Worm (Caenorhabditis elegans) whole organism, late embryonic: ENCODE measurements around the gene tpp-2.

ENCODE experiments used
- C08G9.2 ChIP-seq: sonication (generic microtip); optimal IDR thresholded peaks from 2 replicates; lab custom pipeline; 2016; ENCODE audit warnings: mild to moderate bottlenecking, missing genetic modification characterization, moderate library complexity, missing compliant biosample characterization
- C38D4.7 ChIP-seq: fragments of 200-800 bp; sonication (Bioruptor generic); optimal IDR thresholded peaks from 2 replicates; lab custom pipeline; 2018; ENCODE audit warnings: mild to moderate bottlenecking, missing genetic modification characterization, moderate library complexity, missing compliant biosample characterization
- T23F11.4 ChIP-seq: fragments of 200-800 bp; sonication (Bioruptor generic); optimal IDR thresholded peaks from 2 replicates; lab custom pipeline; 2018; ENCODE audit warnings: mild to moderate bottlenecking, missing genetic modification characterization, missing compliant biosample characterization
- ahr-1 ChIP-seq: sonication (generic microtip); optimal IDR thresholded peaks from 2 replicates; lab custom pipeline; 2016; ENCODE audit warnings: missing genetic modification characterization, missing compliant biosample characterization
- ceh-14 ChIP-seq: sonication (generic microtip); optimal IDR thresholded peaks from 2 replicates; lab custom pipeline; 2016; ENCODE audit warnings: missing genotype, missing genetic modification characterization, missing compliant biosample characterization
- ceh-2 ChIP-seq: sonication (generic microtip); optimal IDR thresholded peaks from 2 replicates; lab custom pipeline; 2016; ENCODE audit warnings: missing genotype, missing genetic modification characterization, missing compliant biosample characterization
- ceh-24 ChIP-seq: sonication (generic microtip); optimal IDR thresholded peaks from 2 replicates; lab custom pipeline; 2016; ENCODE audit warnings: mild to moderate bottlenecking, missing genetic modification characterization, missing compliant biosample characterization
- ceh-31 ChIP-seq: sonication (generic microtip); optimal IDR thresholded peaks from 2 replicates; lab custom pipeline; 2016; ENCODE audit warnings: missing genetic modification characterization, missing compliant biosample characterization
- ceh-34 ChIP-seq: sonication (generic microtip); optimal IDR thresholded peaks from 2 replicates; lab custom pipeline; 2016; ENCODE audit warnings: mild to moderate bottlenecking, missing genetic modification characterization, missing compliant biosample characterization
- ceh-45 ChIP-seq: fragments of 200-800 bp; sonication (Bioruptor generic); IDR thresholded peaks from 2 replicates; pipeline ENCODE4 v1.3.6; 2022; ENCODE audit warnings: missing genetic modification reagents, missing genetic modification characterization, missing compliant biosample characterization
- ceh-48 ChIP-seq: sonication (generic microtip); optimal IDR thresholded peaks from 2 replicates; lab custom pipeline; 2016; ENCODE audit warnings: missing genetic modification characterization, inconsistent platforms, missing compliant biosample characterization
- ceh-9 ChIP-seq: sonication (generic microtip); optimal IDR thresholded peaks from 2 replicates; lab custom pipeline; 2016; ENCODE audit warnings: mild to moderate bottlenecking, missing genetic modification characterization, inconsistent platforms, missing compliant biosample characterization
- dve-1 ChIP-seq: sonication (generic microtip); optimal IDR thresholded peaks from 2 replicates; lab custom pipeline; 2017; ENCODE audit warnings: antibody characterized with exemption, mild to moderate bottlenecking, missing genetic modification characterization, missing compliant biosample characterization
- elt-2 ChIP-seq: sonication (generic microtip); optimal IDR thresholded peaks from 2 replicates; lab custom pipeline; 2016; ENCODE audit warnings: missing genetic modification reagents, missing genetic modification characterization, missing compliant biosample characterization
- elt-4 ChIP-seq: sonication (generic microtip); optimal IDR thresholded peaks from 2 replicates; lab custom pipeline; 2016; ENCODE audit warnings: missing genetic modification characterization, missing compliant biosample characterization
- ets-4 ChIP-seq: sonication (generic microtip); optimal IDR thresholded peaks from 2 replicates; lab custom pipeline; 2016; ENCODE audit warnings: missing genetic modification characterization, missing compliant biosample characterization
- fax-1 ChIP-seq: sonication (generic microtip); optimal IDR thresholded peaks from 2 replicates; lab custom pipeline; 2016; ENCODE audit warnings: missing genotype, missing genetic modification characterization, missing compliant biosample characterization
- fkh-6 ChIP-seq: sonication (generic microtip); optimal IDR thresholded peaks from 2 replicates; lab custom pipeline; 2016; ENCODE audit warnings: missing genetic modification characterization, missing compliant biosample characterization
- gmeb-2 ChIP-seq: sonication (generic microtip); optimal IDR thresholded peaks from 2 replicates; lab custom pipeline; 2016; ENCODE audit warnings: missing genetic modification characterization, inconsistent platforms, missing compliant biosample characterization
- hlh-30 ChIP-seq: sonication (generic microtip); optimal IDR thresholded peaks from 2 replicates; lab custom pipeline; 2017; ENCODE audit warnings: antibody characterized with exemption, missing genetic modification characterization, missing compliant biosample characterization; ENCODE audit not compliant: insufficient read depth
- hlh-6 ChIP-seq: sonication (generic microtip); optimal IDR thresholded peaks from 2 replicates; lab custom pipeline; 2016; ENCODE audit warnings: missing genotype, missing genetic modification characterization, missing compliant biosample characterization
- hlh-8 ChIP-seq: sonication (generic microtip); optimal IDR thresholded peaks from 2 replicates; lab custom pipeline; 2016; ENCODE audit warnings: missing genotype, missing genetic modification characterization, missing compliant biosample characterization
- lin-11 ChIP-seq: fragments of 200-800 bp; sonication (Bioruptor generic); optimal IDR thresholded peaks from 2 replicates; lab custom pipeline; 2018; ENCODE audit warnings: mild to moderate bottlenecking, missing genetic modification characterization, missing compliant biosample characterization
- madf-2 ChIP-seq: sonication (generic microtip); optimal IDR thresholded peaks from 2 replicates; lab custom pipeline; 2017; ENCODE audit warnings: missing genetic modification characterization, missing compliant biosample characterization
- mec-3 ChIP-seq: sonication (generic microtip); optimal IDR thresholded peaks from 2 replicates; lab custom pipeline; 2016; ENCODE audit warnings: borderline replicate concordance, missing genetic modification characterization, missing compliant biosample characterization
- nfya-1 ChIP-seq: sonication (generic microtip); optimal IDR thresholded peaks from 2 replicates; lab custom pipeline; 2017; ENCODE audit warnings: missing genetic modification characterization, mild to moderate bottlenecking, missing compliant biosample characterization, antibody characterized with exemption, moderate library complexity
- npax-4 ChIP-seq: sonication (generic microtip); optimal IDR thresholded peaks from 2 replicates; lab custom pipeline; 2016; ENCODE audit warnings: missing genetic modification characterization, missing compliant biosample characterization
- odd-2 ChIP-seq: sonication (generic microtip); optimal IDR thresholded peaks from 2 replicates; lab custom pipeline; 2017; ENCODE audit warnings: antibody characterized with exemption, mild to moderate bottlenecking, missing genetic modification characterization, missing compliant biosample characterization
- pat-9 ChIP-seq: fragments of 200-800 bp; sonication (Bioruptor generic); optimal IDR thresholded peaks from 2 replicates; lab custom pipeline; 2018; ENCODE audit warnings: mild to moderate bottlenecking, missing genetic modification characterization, moderate library complexity, missing compliant biosample characterization
- pax-1 ChIP-seq: fragments of 150-350 bp; optimal IDR thresholded peaks from 2 replicates; lab custom pipeline; 2014; ENCODE audit warnings: missing biosample characterization, missing genetic modification characterization
- pqm-1 ChIP-seq: sonication (generic microtip); optimal IDR thresholded peaks from 2 replicates; lab custom pipeline; 2016; ENCODE audit warnings: missing genetic modification characterization, missing compliant biosample characterization
- ref-2 ChIP-seq: sonication (generic microtip); optimal IDR thresholded peaks from 2 replicates; lab custom pipeline; 2016; ENCODE audit warnings: missing genetic modification characterization, missing compliant biosample characterization
- sox-2 ChIP-seq: fragments of 200-800 bp; sonication (Bioruptor generic); IDR thresholded peaks from 2 replicates; pipeline ENCODE4 v1.3.6; 2022; ENCODE audit warnings: missing genetic modification reagents, missing genetic modification characterization, missing compliant biosample characterization
- sox-4 ChIP-seq: sonication (generic microtip); optimal IDR thresholded peaks from 2 replicates; lab custom pipeline; 2017; ENCODE audit warnings: mild to moderate bottlenecking, missing genetic modification characterization, inconsistent platforms, missing compliant biosample characterization
- syd-9 ChIP-seq: sonication (generic microtip); optimal IDR thresholded peaks from 2 replicates; lab custom pipeline; 2016; ENCODE audit warnings: mild to moderate bottlenecking, missing genetic modification characterization, moderate library complexity, missing compliant biosample characterization
- tbx-7 ChIP-seq: sonication (generic microtip); optimal IDR thresholded peaks from 2 replicates; lab custom pipeline; 2016; ENCODE audit warnings: missing genotype, missing genetic modification characterization, missing compliant biosample characterization
- ttx-3 ChIP-seq: sonication (generic microtip); optimal IDR thresholded peaks from 2 replicates; lab custom pipeline; 2016; ENCODE audit warnings: missing genetic modification reagents, missing genetic modification characterization, missing compliant biosample characterization
- unc-3 ChIP-seq, 2 experiments: fragments of 200-800 bp in 1 of 2; sonication (Bioruptor generic) in 1 of 2; sonication (generic microtip) in 1 of 2; conservative IDR thresholded peaks in 1 of 2; optimal IDR thresholded peaks in 1 of 2; 2 replicates each; pipeline versions ENCODE4 v1.3.6 to Lab custom; 2016 to 2022; ENCODE audit warnings: missing compliant biosample characterization in 2 of 2, missing genetic modification characterization in 2 of 2, missing genetic modification reagents in 1 of 2
- unc-55 ChIP-seq: sonication (generic microtip); optimal IDR thresholded peaks from 2 replicates; lab custom pipeline; 2017; ENCODE audit warnings: missing biosample characterization, missing genetic modification reagents, missing genetic modification characterization
- unc-86 ChIP-seq: sonication (generic microtip); optimal IDR thresholded peaks from 2 replicates; lab custom pipeline; 2016; ENCODE audit warnings: missing genetic modification characterization, missing compliant biosample characterization
- zip-5 ChIP-seq: sonication (generic microtip); optimal IDR thresholded peaks from 2 replicates; lab custom pipeline; 2016; ENCODE audit warnings: missing genetic modification characterization, missing compliant biosample characterization

The tpp-2 gene

DNA sequence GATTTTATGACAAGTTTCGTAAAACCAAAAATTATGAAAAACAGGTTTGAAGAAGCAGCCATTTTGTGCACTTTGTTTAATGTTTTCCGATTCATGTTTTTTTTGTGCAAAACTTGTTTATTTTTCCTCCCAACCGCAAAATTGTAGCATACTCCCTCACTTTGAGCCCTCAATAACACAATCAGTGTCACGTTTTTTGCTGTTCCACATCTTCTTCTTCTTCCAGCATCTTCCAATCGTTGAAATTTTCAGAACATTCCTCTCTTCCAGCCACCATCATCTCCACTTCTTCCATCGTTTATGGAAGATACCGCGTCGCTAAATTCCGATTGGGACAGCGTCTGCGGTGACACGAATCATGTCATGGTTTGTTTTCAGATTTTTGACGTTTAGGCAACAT is 35.2 kb upstream of the tpp-2 start, which contains the start of gene abts-3:
TSS of gene abts-3 (plus strand) at position 301 of the 400 bp plus-strand sequence.
- TF ChIP-seq hlh-6 (tag; lab: Kevin White, UChicago), result no peak
- no peak for TF ChIP-seq fkh-6 (tag; lab: Kevin White, UChicago)
- TF ChIP-seq zip-5 (tag; lab: Kevin White, UChicago), result no peak
- no peak for TF ChIP-seq elt-4
- no peak for TF ChIP-seq pax-1 (tag; lab: Kevin White, UChicago)
- TF ChIP-seq ceh-2 (tag; lab: Kevin White, UChicago), result no peak
- no peak for TF ChIP-seq fax-1
- TF ChIP-seq ceh-48, result no peak
- TF ChIP-seq ttx-3 (tag; lab: Kevin White, UChicago), result no peak
- TF ChIP-seq mec-3 (tag; lab: Kevin White, UChicago), result no peak
- TF ChIP-seq ceh-14 (tag; lab: Kevin White, UChicago), result no peak
- TF ChIP-seq pat-9 (tag; lab: Kevin White, UChicago), result no peak
- TF ChIP-seq hlh-30 (tag; lab: Kevin White, UChicago), result no peak
- no peak for TF ChIP-seq madf-2 (tag; lab: Kevin White, UChicago)
- TF ChIP-seq unc-55 (GFP tag; lab: Kevin White, UChicago), result no peak
- no peak for TF ChIP-seq T23F11.4 (GFP tag; lab: Kevin White, UChicago)
- TF ChIP-seq C38D4.7, result no peak
- no peak for TF ChIP-seq npax-4 (tag; lab: Kevin White, UChicago)
- TF ChIP-seq ets-4, result no peak
- no peak for TF ChIP-seq unc-86 (tag; lab: Kevin White, UChicago)

DNA sequence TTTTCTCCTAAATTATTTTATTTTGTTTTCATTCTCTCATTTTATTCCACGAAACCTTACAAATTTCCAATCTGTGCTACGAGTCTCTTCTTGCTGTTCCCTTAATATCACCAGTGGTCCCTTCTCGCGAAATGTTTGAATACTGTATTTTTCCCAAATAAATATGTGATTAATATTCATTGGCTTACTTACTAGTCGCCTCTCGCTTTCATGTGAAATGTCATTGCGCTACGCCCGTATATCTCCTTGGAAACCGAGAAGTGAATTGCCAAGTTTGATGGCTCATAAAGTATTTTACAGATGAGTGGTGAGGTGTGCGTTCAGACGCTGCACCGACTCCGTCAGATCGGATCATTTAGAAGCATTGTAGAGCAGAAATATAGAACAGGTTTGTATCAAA is 27.9 kb upstream of the tpp-2 start, which contains the start of gene rars-2:
TSS of gene rars-2 (plus strand) at position 301 of the 400 bp plus-strand sequence.
- TF ChIP-seq C08G9.2 (tag; lab: Kevin White, UChicago) (no peak), ref-2 (tag; lab: Kevin White, UChicago) (no peak), sox-2 (GFP tag; lab: Robert Waterston, UW) (no peak), syd-9 (tag; lab: Kevin White, UChicago) (no peak), gmeb-2 (tag; lab: Kevin White, UChicago) (no peak), hlh-8 (no peak), odd-2 (no peak), lin-11 (tag; lab: Kevin White, UChicago) (no peak), dve-1 (tag; lab: Kevin White, UChicago) (no peak), ceh-34 (tag; lab: Kevin White, UChicago) (no peak), ceh-24 (tag; lab: Kevin White, UChicago) (no peak), fax-1 (no peak)

DNA sequence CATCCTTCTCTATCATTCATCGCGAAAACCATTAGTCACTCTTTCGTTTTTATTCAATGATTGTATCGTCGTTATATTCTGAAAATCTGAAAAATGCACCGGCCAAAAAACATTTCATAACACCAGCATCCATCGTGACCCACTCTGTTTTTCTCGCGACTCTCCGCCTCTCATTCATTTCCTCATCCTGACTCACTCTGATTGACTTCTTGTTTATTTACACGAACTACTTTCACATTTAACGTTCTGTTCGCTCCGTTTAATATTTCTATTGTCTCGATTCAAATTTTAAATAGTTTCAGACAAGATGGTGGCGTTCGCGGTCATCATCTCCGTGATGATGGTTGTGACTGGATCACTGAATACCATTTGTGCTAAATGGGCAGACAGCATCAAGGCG is 26.1 kb upstream of the tpp-2 start, which contains the start of gene C29H12.2:
TSS of gene C29H12.2 (plus strand) at position 297 of the 400 bp plus-strand sequence.
- TF ChIP-seq sox-4 (no peak), unc-3 (GFP tag; conservative IDR thresholded peaks at IDR 0.05; lab: Robert Waterston, UW) (no peak), unc-3 (tag; optimal IDR thresholded peaks at IDR 0.05; lab: Kevin White, UChicago) (no peak), tbx-7 (no peak), pat-9 (tag; lab: Kevin White, UChicago) (no peak), ets-4 (no peak), madf-2 (tag; lab: Kevin White, UChicago) (no peak), ahr-1 (no peak), pqm-1 (tag; lab: Kevin White, UChicago) (no peak), hlh-8 (no peak), syd-9 (tag; lab: Kevin White, UChicago) (no peak), ceh-31 (no peak), nfya-1 (tag; lab: Kevin White, UChicago) (no peak), ceh-9 (no peak), ceh-45 (GFP tag; lab: Robert Waterston, UW) (no peak), elt-2 (tag; lab: Kevin White, UChicago) (no peak)
- TF ChIP-seq, all 69 proteins: peak for 0
